Worm (Caenorhabditis elegans) whole organism, early embryonic: ENCODE data around the gene Y110A2AL.7.

Experiments used
- B0310.2 ChIP-seq: sonication (generic microtip); optimal IDR thresholded peaks from 2 replicates; lab custom pipeline; 2016; ENCODE audit warnings: mild to moderate bottlenecking, missing genetic modification characterization, missing compliant biosample characterization
- F13C5.2 ChIP-seq: sonication (generic microtip); optimal IDR thresholded peaks from 2 replicates; lab custom pipeline; 2017; ENCODE audit warnings: mild to moderate bottlenecking, missing genetic modification characterization, inconsistent platforms, missing compliant biosample characterization
- aly-1 ChIP-seq: sonication (generic microtip); optimal IDR thresholded peaks from 2 replicates; lab custom pipeline; 2016; ENCODE audit warnings: missing genetic modification characterization, missing compliant biosample characterization
- ama-1 ChIP-seq: fragments of 150-350 bp; optimal IDR thresholded peaks from 2 replicates; lab custom pipeline; 2014
- ceh-13 ChIP-seq: fragments of 200-800 bp; sonication (Bioruptor generic); optimal IDR thresholded peaks from 2 replicates; lab custom pipeline; 2018; ENCODE audit warnings: mild to moderate bottlenecking, missing genetic modification characterization, missing compliant biosample characterization
- ceh-36 ChIP-seq: sonication (generic microtip); optimal IDR thresholded peaks from 2 replicates; lab custom pipeline; 2016; ENCODE audit warnings: missing genetic modification characterization, inconsistent platforms, missing compliant biosample characterization
- ets-7 ChIP-seq: sonication (generic microtip); optimal IDR thresholded peaks from 2 replicates; lab custom pipeline; 2016; ENCODE audit warnings: missing genotype, missing genetic modification characterization, missing compliant biosample characterization
- flt-1 ChIP-seq: fragments of 200-800 bp; sonication (Bioruptor generic); IDR thresholded peaks from 2 replicates; pipeline ENCODE4 v1.3.6; 2022; ENCODE audit warnings: missing genetic modification characterization, missing compliant biosample characterization
- hmbx-1 ChIP-seq: sonication (generic microtip); optimal IDR thresholded peaks from 2 replicates; lab custom pipeline; 2016; ENCODE audit warnings: mild to moderate bottlenecking, missing genetic modification characterization, missing compliant biosample characterization
- hmg-4 ChIP-seq: fragments of 200-800 bp; sonication (Bioruptor generic); optimal IDR thresholded peaks from 2 replicates; lab custom pipeline; 2018; ENCODE audit warnings: mild to moderate bottlenecking, missing genetic modification characterization, missing compliant biosample characterization
- hnd-1 ChIP-seq: sonication (generic microtip); optimal IDR thresholded peaks from 2 replicates; lab custom pipeline; 2016; ENCODE audit warnings: missing genetic modification characterization, missing compliant biosample characterization
- pes-1 ChIP-seq: fragments of 200-800 bp; sonication (Bioruptor generic); IDR thresholded peaks from 2 replicates; pipeline ENCODE4 v1.3.6; 2022; ENCODE audit warnings: missing genetic modification reagents, missing genetic modification characterization, missing compliant biosample characterization
- scrt-1 ChIP-seq: fragments of 200-800 bp; sonication (Bioruptor generic); IDR thresholded peaks from 2 replicates; pipeline ENCODE4 v1.3.6; 2022; ENCODE audit warnings: missing genetic modification characterization, missing compliant biosample characterization
- sea-1 ChIP-seq: fragments of 200-800 bp; sonication (Bioruptor generic); conservative IDR thresholded peaks from 2 replicates; pipeline ENCODE4 v1.3.6; 2022; ENCODE audit warnings: missing genetic modification characterization, missing compliant biosample characterization
- tbx-11 ChIP-seq: fragments of 200-800 bp; sonication (Bioruptor generic); IDR thresholded peaks from 2 replicates; pipeline ENCODE4 v1.3.6; 2022; ENCODE audit warnings: missing genetic modification characterization, missing compliant biosample characterization
- tbx-37 ChIP-seq: fragments of 200-800 bp; sonication (Bioruptor generic); conservative IDR thresholded peaks from 2 replicates; pipeline ENCODE4 v1.3.6; 2022; ENCODE audit warnings: missing genetic modification reagents, missing genetic modification characterization, missing compliant biosample characterization
- tra-4 ChIP-seq: sonication (generic microtip); optimal IDR thresholded peaks from 2 replicates; lab custom pipeline; 2017; ENCODE audit warnings: missing genetic modification characterization, missing compliant biosample characterization

Y110A2AL.7 gene

DNA sequence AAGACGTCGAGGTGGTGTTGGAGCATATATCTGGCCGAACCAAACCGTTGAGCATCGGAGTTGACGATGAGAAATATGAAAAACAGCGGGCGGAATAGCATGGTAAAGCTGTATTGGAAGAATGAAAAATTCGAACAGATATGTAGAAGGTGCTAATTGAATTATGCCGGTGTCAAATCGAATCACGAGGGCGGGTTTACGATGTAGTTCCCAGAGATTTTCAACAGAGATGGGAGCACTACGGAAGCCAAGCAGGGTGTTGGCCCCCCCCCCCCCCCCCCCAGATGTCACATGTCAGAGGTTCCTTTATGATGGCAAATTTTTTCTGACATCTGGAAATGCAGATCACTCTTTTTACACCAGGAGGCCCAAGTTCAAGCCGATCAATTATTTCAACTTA is at the start of gene Y110A2AL.7:
Gene Y110A2AL.7, minus strand, starts transcription at position 101 of the 400 bp plus-strand sequence.
- TF ChIP-seq flt-1 (no peak), B0310.2 (tag; lab: Kevin White, UChicago) (no peak), sea-1 (GFP tag; lab: Robert Waterston, UW) (no peak), hmbx-1 (tag; lab: Kevin White, UChicago) (no peak), ama-1 (no peak), tra-4 (tag; lab: Kevin White, UChicago) (no peak), ceh-13 (no peak), ets-7 (tag; lab: Kevin White, UChicago) (no peak), hmg-4 (no peak), pes-1 (no peak), tbx-37 (GFP tag; lab: Robert Waterston, UW) (no peak), scrt-1 (GFP tag; lab: Robert Waterston, UW) (no peak), tbx-11 (GFP tag; lab: Robert Waterston, UW) (no peak), aly-1 (tag; lab: Kevin White, UChicago) (no peak), hnd-1 (no peak), ceh-36 (tag; lab: Kevin White, UChicago) (no peak)

ce11 chrII:2888957-2889630 is 46.1 kb upstream of the Y110A2AL.7 start, which contains the start of gene pinn-1:
pinn-1 (minus strand) TSS chrII:2889007.
- TF ChIP-seq ceh-13 (no peak), B0310.2 (tag; lab: Kevin White, UChicago) (no peak), tbx-37 (GFP tag; lab: Robert Waterston, UW) (peak; percentile 77), pes-1 (peak; percentile 79), ama-1 (no peak), ets-7 (tag; lab: Kevin White, UChicago) (no peak), sea-1 (GFP tag; lab: Robert Waterston, UW) (no peak; the same call in 1 of the 2 replicates), aly-1 (tag; lab: Kevin White, UChicago) (no peak), ceh-36 (tag; lab: Kevin White, UChicago) (no peak), hmg-4 (no peak), tbx-11 (GFP tag; lab: Robert Waterston, UW) (no peak), F13C5.2 (tag; lab: Kevin White, UChicago) (peak; percentile 37), scrt-1 (GFP tag; lab: Robert Waterston, UW) (no peak), flt-1 (peak; percentile 61; the same call in 1 of the 2 replicates), hmbx-1 (tag; lab: Kevin White, UChicago) (no peak), tra-4 (tag; lab: Kevin White, UChicago) (no peak), hnd-1 (peak; percentile 19)

DNA sequence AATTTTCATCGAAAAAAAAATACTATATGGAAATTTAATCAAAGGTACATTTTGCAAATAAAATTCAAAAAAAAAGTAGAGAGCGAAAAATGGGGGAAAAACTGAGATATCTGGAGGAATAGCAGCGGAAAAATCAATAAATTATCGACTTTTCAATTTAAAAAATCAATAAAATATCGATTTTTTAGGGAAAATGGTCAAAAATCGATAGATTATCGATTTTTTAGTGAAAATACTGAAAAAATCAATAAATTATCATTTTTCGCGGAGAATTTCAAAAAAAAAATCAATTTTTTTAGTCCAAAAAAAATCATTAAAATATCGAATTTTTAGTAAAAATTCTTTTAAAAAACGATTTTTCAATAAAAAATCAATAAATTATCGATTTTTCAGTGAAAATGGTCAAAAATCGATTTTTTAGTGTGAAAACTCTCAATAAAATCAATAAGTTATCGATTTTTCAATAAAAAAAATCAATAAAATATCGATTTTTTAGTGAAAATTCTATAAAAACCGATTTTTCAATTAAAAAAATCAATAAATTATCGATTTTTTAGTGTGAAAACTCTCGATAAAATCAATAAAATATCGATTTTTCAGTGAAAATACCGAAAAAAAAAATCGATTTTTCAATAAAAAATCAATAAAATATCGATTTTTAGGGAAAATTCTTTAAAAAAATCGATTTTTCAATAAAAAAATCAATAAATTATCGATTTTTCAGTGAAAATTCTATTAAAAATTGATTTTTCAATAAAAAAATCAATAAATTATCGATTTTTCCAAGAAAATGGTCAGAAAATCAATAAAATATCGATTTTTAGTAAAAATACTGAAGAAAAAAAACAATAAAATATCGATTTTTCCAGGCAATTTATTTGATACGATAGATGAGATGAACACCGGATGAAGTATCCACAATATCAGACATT is 42.8 kb upstream of the Y110A2AL.7 start:
- no peak for TF ChIP-seq tra-4 (tag; lab: Kevin White, UChicago)
- TF ChIP-seq ceh-36 (tag; lab: Kevin White, UChicago), result no peak

ce11 chrII:2884810-2885209 is 41.8 kb upstream of the Y110A2AL.7 start, which contains the start of gene pigw-1:
pigw-1 (minus strand) TSS chrII:2884910.
- TF ChIP-seq hnd-1 (no peak), B0310.2 (tag; lab: Kevin White, UChicago) (no peak), F13C5.2 (tag; lab: Kevin White, UChicago) (no peak), hmg-4 (no peak), pes-1 (no peak), ama-1 (no peak), ceh-36 (tag; lab: Kevin White, UChicago) (no peak), sea-1 (GFP tag; lab: Robert Waterston, UW) (no peak), tra-4 (tag; lab: Kevin White, UChicago) (no peak), hmbx-1 (tag; lab: Kevin White, UChicago) (no peak)

- TF ChIP-seq ama-1 (no peak), flt-1 (peak; percentile 29; the same call in 1 of the 2 replicates)
Measured at ce11 chrII:2881088-2881487, 38.1 kb upstream of the Y110A2AL.7 start.

ce11 chrII:2878909-2879308 is 35.9 kb upstream of the Y110A2AL.7 start:
- TF ChIP-seq aly-1 (tag; lab: Kevin White, UChicago) (no peak), F13C5.2 (tag; lab: Kevin White, UChicago) (no peak), ets-7 (tag; lab: Kevin White, UChicago) (no peak), hnd-1 (no peak), tbx-37 (GFP tag; lab: Robert Waterston, UW) (no peak), hmbx-1 (tag; lab: Kevin White, UChicago) (no peak), ceh-13 (no peak), ama-1 (no peak), ceh-36 (tag; lab: Kevin White, UChicago) (no peak)

DNA sequence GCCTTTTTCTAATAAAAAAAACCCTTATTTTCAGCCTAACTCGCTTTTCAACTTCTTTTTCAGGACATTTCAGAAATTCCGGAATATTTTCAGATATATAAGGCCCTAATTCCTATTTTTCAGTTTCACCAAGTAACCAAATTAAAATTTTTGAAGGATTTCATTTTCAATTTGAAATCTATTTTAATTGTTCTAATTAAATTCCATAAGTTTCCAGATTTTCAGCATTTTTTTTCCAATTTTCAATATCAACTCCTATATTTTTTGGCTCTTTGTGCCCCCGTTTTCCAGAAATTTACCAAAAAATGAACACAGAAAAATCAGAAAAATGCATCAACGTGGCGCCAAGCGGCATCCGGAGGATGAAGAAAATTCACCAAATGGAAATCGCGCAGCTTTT is 31.8 kb upstream of the Y110A2AL.7 start, which contains the start of gene Y110A2AL.1:
Gene Y110A2AL.1, plus strand, starts transcription at position 301 of the 400 bp plus-strand sequence.
- TF ChIP-seq scrt-1 (GFP tag; lab: Robert Waterston, UW) (no peak), hmg-4 (no peak), flt-1 (no peak), tra-4 (tag; lab: Kevin White, UChicago) (no peak)
